Fruit fly (Drosophila melanogaster) whole organism, wandering third instar larva: ENCODE results near the gene Pxn.

Source experiments
- Abd-B ChIP-seq: fragments of >200 bp; optimal IDR thresholded peaks from 2 replicates; lab custom pipeline; 2017; ENCODE audit warnings: missing biosample characterization, missing genetic modification characterization
- CG32264 ChIP-seq: fragments of 200-800 bp; sonication (Bioruptor generic); optimal IDR thresholded peaks from 2 replicates; lab custom pipeline; 2016; ENCODE audit warnings: missing biosample characterization, missing genetic modification characterization
- CG9705 ChIP-seq: fragments of 200-800 bp; sonication (Bioruptor generic); optimal IDR thresholded peaks from 2 replicates; lab custom pipeline; 2018; ENCODE audit warnings: missing biosample characterization, mild to moderate bottlenecking, missing genetic modification characterization
- CrebA ChIP-seq: fragments of 200-800 bp; sonication (Bioruptor generic); optimal IDR thresholded peaks from 2 replicates; lab custom pipeline; 2016; ENCODE audit warnings: missing biosample characterization, mild to moderate bottlenecking, missing genetic modification characterization, borderline replicate concordance
- Dfd ChIP-seq: fragments of >200 bp; optimal IDR thresholded peaks from 2 replicates; lab custom pipeline; 2017; ENCODE audit warnings: missing biosample characterization, missing genetic modification characterization
- Dif ChIP-seq: fragments of 200-275, 200-300 bp; sonication (Bioruptor generic); optimal IDR thresholded peaks from 2 replicates; lab custom pipeline; 2018; ENCODE audit warnings: missing biosample characterization, missing genetic modification characterization; ENCODE audit not compliant: partially characterized antibody
- GATAd ChIP-seq: sonication (Bioruptor generic); optimal IDR thresholded peaks from 2 replicates; lab custom pipeline; 2016; ENCODE audit warnings: missing biosample characterization, missing genetic modification characterization
- HLH106 ChIP-seq: fragments of 200-800 bp; optimal IDR thresholded peaks from 3 replicates; lab custom pipeline; 2019; ENCODE audit warnings: missing biosample characterization, mild to moderate bottlenecking, missing genetic modification characterization, moderate library complexity
- Hnf4 ChIP-seq: fragments of 200-800 bp; sonication (Bioruptor generic); optimal IDR thresholded peaks from 2 replicates; lab custom pipeline; 2016; ENCODE audit warnings: missing biosample characterization, mild to moderate bottlenecking, missing genetic modification characterization
- Hr78 ChIP-seq: fragments of >200 bp; optimal IDR thresholded peaks from 2 replicates; lab custom pipeline; 2017; ENCODE audit warnings: missing biosample characterization, missing genetic modification characterization
- Hr83 ChIP-seq: fragments of 200-300 bp; sonication (Bioruptor generic); optimal IDR thresholded peaks from 2 replicates; lab custom pipeline; 2016; ENCODE audit warnings: missing biosample characterization, mild to moderate bottlenecking, missing genetic modification characterization, moderate library complexity; ENCODE audit not compliant: poor library complexity, severe bottlenecking
- Jra ChIP-seq: sonication (Bioruptor generic); optimal IDR thresholded peaks from 2 replicates; lab custom pipeline; 2016; ENCODE audit warnings: missing biosample characterization, missing genetic modification characterization
- Mio ChIP-seq: sonication (Bioruptor generic); optimal IDR thresholded peaks from 2 replicates; lab custom pipeline; 2016; ENCODE audit warnings: missing biosample characterization, missing genetic modification characterization
- Myc ChIP-seq: fragments of >200 bp; optimal IDR thresholded peaks from 2 replicates; lab custom pipeline; 2017
- N ChIP-seq: fragments of >200 bp; optimal IDR thresholded peaks from 2 replicates; lab custom pipeline; 2018; ENCODE audit warnings: missing biosample characterization, missing external identifiers, missing genetic modification characterization
- OdsH ChIP-seq: fragments of 200-800 bp; sonication (Bioruptor generic); optimal IDR thresholded peaks from 2 replicates; lab custom pipeline; 2016; ENCODE audit warnings: missing biosample characterization, mild to moderate bottlenecking, missing genetic modification characterization
- Rel ChIP-seq, 2 experiments: fragments of 200-800 bp; sonication (Bioruptor generic) in 1 of 2; optimal IDR thresholded peaks; 2 replicates in 1 of 2; 3 replicates in 1 of 2; lab custom pipeline; 2016 to 2019; ENCODE audit warnings: mild to moderate bottlenecking in 2 of 2, missing biosample characterization in 2 of 2, missing genetic modification characterization in 2 of 2, moderate library complexity in 1 of 2
- Sp1 ChIP-seq: fragments of 200-800 bp; sonication (Bioruptor generic); optimal IDR thresholded peaks from 3 replicates; lab custom pipeline; 2019; ENCODE audit warnings: missing biosample characterization, mild to moderate bottlenecking, missing genetic modification characterization, moderate library complexity
- Vsx2 ChIP-seq: fragments of 200-300, 225-300 bp; sonication (Bioruptor generic); optimal IDR thresholded peaks from 2 replicates; lab custom pipeline; 2018; ENCODE audit warnings: missing biosample characterization, missing genetic modification characterization; ENCODE audit not compliant: partially characterized antibody
- br ChIP-seq: fragments of 200-800 bp; sonication (Bioruptor generic); optimal IDR thresholded peaks from 2 replicates; lab custom pipeline; 2016; ENCODE audit warnings: missing biosample characterization, missing genetic modification characterization
- brk ChIP-seq: fragments of 200-800 bp; sonication (Bioruptor generic); optimal IDR thresholded peaks from 2 replicates; lab custom pipeline; 2016; ENCODE audit warnings: missing biosample characterization, mild to moderate bottlenecking, missing genetic modification characterization
- dl ChIP-seq, 2 experiments: fragments of 175-275, 200-275 bp in 1 of 2; fragments of 200-275 bp in 1 of 2; sonication (Bioruptor generic); optimal IDR thresholded peaks; lab custom pipeline; 2018; ENCODE audit warnings: mild to moderate bottlenecking in 2 of 2, missing biosample characterization in 2 of 2, missing genetic modification characterization in 2 of 2, moderate library complexity in 2 of 2; ENCODE audit not compliant: partially characterized antibody in 2 of 2, insufficient read depth in 1 of 2
- dmrt93B ChIP-seq: fragments of 200-800 bp; sonication (Bioruptor generic); optimal IDR thresholded peaks from 2 replicates; lab custom pipeline; 2018; ENCODE audit warnings: missing biosample characterization, mild to moderate bottlenecking, missing genetic modification characterization
- dsf ChIP-seq: sonication (Bioruptor generic); optimal IDR thresholded peaks from 2 replicates; lab custom pipeline; 2016; ENCODE audit warnings: missing biosample characterization, missing genetic modification characterization, borderline replicate concordance
- ey ChIP-seq: fragments of 200-800 bp; sonication (Bioruptor generic); optimal IDR thresholded peaks from 2 replicates; lab custom pipeline; 2016; ENCODE audit warnings: missing biosample characterization, missing genetic modification characterization
- foxo ChIP-seq, 2 experiments: fragments of 200-800 bp; sonication (Bioruptor generic); optimal IDR thresholded peaks; 2 replicates in 1 of 2; 3 replicates in 1 of 2; lab custom pipeline; 2016 to 2017; ENCODE audit warnings: missing biosample characterization in 2 of 2, missing genetic modification characterization in 2 of 2
- fru ChIP-seq: fragments of 200-800 bp; sonication (Bioruptor generic); optimal IDR thresholded peaks from 3 replicates; lab custom pipeline; 2016; ENCODE audit warnings: missing biosample characterization, mild to moderate bottlenecking, missing genetic modification characterization
- h ChIP-seq: fragments of 200-800 bp; sonication (Bioruptor generic); optimal IDR thresholded peaks from 3 replicates; lab custom pipeline; 2016; ENCODE audit warnings: missing biosample characterization, mild to moderate bottlenecking, missing genetic modification characterization
- jim ChIP-seq: fragments of 175-275, 200-325 bp; sonication (Bioruptor generic); optimal IDR thresholded peaks from 2 replicates; lab custom pipeline; 2016; ENCODE audit warnings: missing biosample characterization, mild to moderate bottlenecking, missing genetic modification characterization
- lola ChIP-seq: fragments of >200 bp; optimal IDR thresholded peaks from 2 replicates; lab custom pipeline; 2017; ENCODE audit warnings: missing biosample characterization, missing genetic modification characterization
- psq ChIP-seq: fragments of 200-800 bp; sonication (Bioruptor generic); optimal IDR thresholded peaks from 3 replicates; lab custom pipeline; 2017; ENCODE audit warnings: missing biosample characterization, mild to moderate bottlenecking, missing genetic modification characterization, moderate library complexity
- rgr ChIP-seq: fragments of 200-800 bp; sonication (Bioruptor generic); optimal IDR thresholded peaks from 3 replicates; lab custom pipeline; 2016; ENCODE audit warnings: missing biosample characterization, mild to moderate bottlenecking, missing genetic modification characterization
- sage ChIP-seq: fragments of 200-800 bp; sonication (Bioruptor generic); optimal IDR thresholded peaks from 2 replicates; lab custom pipeline; 2016; ENCODE audit warnings: missing biosample characterization, mild to moderate bottlenecking, missing genetic modification characterization
- sv ChIP-seq: fragments of 200-800 bp; sonication (Bioruptor generic); optimal IDR thresholded peaks from 3 replicates; lab custom pipeline; 2016; ENCODE audit warnings: missing biosample characterization, missing genetic modification characterization
- usp ChIP-seq: fragments of >200 bp; optimal IDR thresholded peaks from 2 replicates; lab custom pipeline; 2017; ENCODE audit warnings: missing biosample characterization, missing genetic modification characterization
- woc ChIP-seq: sonication (Bioruptor generic); optimal IDR thresholded peaks from 2 replicates; lab custom pipeline; 2016; ENCODE audit warnings: missing biosample characterization, mild to moderate bottlenecking, missing genetic modification characterization

Gene Pxn

dm6 chr3L:2647523-2648378 is 17.9 kb upstream of the Pxn start, which contains the start of gene CG1246:
TSS of gene CG1246 (plus strand) at chr3L:2648048.
- TF ChIP-seq Rel (GFP tag; optimal IDR thresholded peaks at IDR 0.05; lab: Kevin White, UChicago): no peak
- TF ChIP-seq Rel (tag; optimal IDR thresholded peaks at IDR 0.05; lab: Kevin White, UChicago): peak; percentile 56
- no peak for TF ChIP-seq ey (GFP tag; lab: Kevin White, UChicago)
- TF ChIP-seq Jra (GFP tag; lab: Kevin White, UChicago): peak; percentile 17
- peak; percentile 4 for TF ChIP-seq rgr (GFP tag; lab: Kevin White, UChicago)
- no peak for TF ChIP-seq woc
- peak; percentile 41 for TF ChIP-seq h (GFP tag; lab: Kevin White, UChicago)
- no peak for TF ChIP-seq lola (GFP tag; lab: Kevin White, UChicago)

dm6 chr3L:2645068-2645467 is 15.2 kb upstream of the Pxn start, which contains the start of gene CG1143:
TSS of gene CG1143 (plus strand) at chr3L:2645368.
- TF ChIP-seq lola (GFP tag; lab: Kevin White, UChicago): no peak
- TF ChIP-seq Hnf4: no peak
- TF ChIP-seq dl (GFP tag; optimal IDR thresholded peaks at IDR 0.05; lab: Kevin White, UChicago; ENCODE audit: insufficient read depth in 1 of 2, partially characterized antibody in 2 of 2): no peak
- TF ChIP-seq fru: no peak

dm6 chr3L:2643324-2643723 is 13.5 kb upstream of the Pxn start, which contains the start of gene CG14949:
TSS of gene CG14949 (minus strand) at chr3L:2643424.
- TF ChIP-seq Jra (GFP tag; lab: Kevin White, UChicago) (no peak), usp (GFP tag; lab: Kevin White, UChicago) (no peak), psq (GFP tag; lab: Kevin White, UChicago) (no peak), br (GFP tag; lab: Kevin White, UChicago) (no peak), dmrt93B (no peak), rgr (GFP tag; lab: Kevin White, UChicago) (no peak), Sp1 (GFP tag; lab: Kevin White, UChicago) (no peak), dsf (no peak), lola (GFP tag; lab: Kevin White, UChicago) (no peak), CrebA (no peak), CG9705 (GFP tag; lab: Kevin White, UChicago) (no peak), Hr78 (GFP tag; lab: Kevin White, UChicago) (no peak), foxo (GFP tag; optimal IDR thresholded peaks at IDR 0.05; lab: Kevin White, UChicago) (no peak), Myc (no peak), sage (GFP tag; lab: Kevin White, UChicago) (no peak), jim (GFP tag; lab: Kevin White, UChicago) (no peak), Dfd (GFP tag; lab: Kevin White, UChicago) (no peak), Vsx2 (no peak), sv (GFP tag; lab: Kevin White, UChicago) (no peak), OdsH (no peak)

- TF ChIP-seq Hr78 (GFP tag; lab: Kevin White, UChicago) (no peak), OdsH (no peak), Mio (GFP tag; lab: Kevin White, UChicago) (no peak), lola (GFP tag; lab: Kevin White, UChicago) (no peak), Dif (GFP tag; lab: Kevin White, UChicago) (no peak), h (GFP tag; lab: Kevin White, UChicago) (peak; percentile 4), woc (no peak), jim (GFP tag; lab: Kevin White, UChicago) (peak; percentile 87), Myc (no peak), Sp1 (GFP tag; lab: Kevin White, UChicago) (no peak), GATAd (GFP tag; lab: Kevin White, UChicago) (no peak), CG9705 (GFP tag; lab: Kevin White, UChicago) (no peak), ey (GFP tag; lab: Kevin White, UChicago) (no peak), Vsx2 (no peak), CrebA (no peak), N (peak; percentile 60), Rel (GFP tag; optimal IDR thresholded peaks at IDR 0.05; lab: Kevin White, UChicago) (no peak), Rel (tag; optimal IDR thresholded peaks at IDR 0.05; lab: Kevin White, UChicago) (no peak), usp (GFP tag; lab: Kevin White, UChicago) (no peak), Abd-B (GFP tag; lab: Kevin White, UChicago) (no peak), rgr (GFP tag; lab: Kevin White, UChicago) (peak; percentile 37), brk (no peak), sv (GFP tag; lab: Kevin White, UChicago) (no peak), sage (GFP tag; lab: Kevin White, UChicago) (peak; percentile 41), HLH106 (tag; lab: Kevin White, UChicago) (no peak), fru (no peak), br (GFP tag; lab: Kevin White, UChicago) (no peak), psq (GFP tag; lab: Kevin White, UChicago) (no peak), CG32264 (GFP tag; lab: Kevin White, UChicago) (no peak), Hr83 (GFP tag; lab: Kevin White, UChicago) (no peak), foxo (GFP tag; optimal IDR thresholded peaks at IDR 0.05; lab: Kevin White, UChicago) (peak in 1 of 2 experiments; percentile 30)
These were observed 6.4 kb upstream of the Pxn start for dm6 chr3L:2636023-2636968.
